Fruit fly (Drosophila melanogaster): ENCODE measurements around the gene CG33342.

The CG33342 gene

DNA sequence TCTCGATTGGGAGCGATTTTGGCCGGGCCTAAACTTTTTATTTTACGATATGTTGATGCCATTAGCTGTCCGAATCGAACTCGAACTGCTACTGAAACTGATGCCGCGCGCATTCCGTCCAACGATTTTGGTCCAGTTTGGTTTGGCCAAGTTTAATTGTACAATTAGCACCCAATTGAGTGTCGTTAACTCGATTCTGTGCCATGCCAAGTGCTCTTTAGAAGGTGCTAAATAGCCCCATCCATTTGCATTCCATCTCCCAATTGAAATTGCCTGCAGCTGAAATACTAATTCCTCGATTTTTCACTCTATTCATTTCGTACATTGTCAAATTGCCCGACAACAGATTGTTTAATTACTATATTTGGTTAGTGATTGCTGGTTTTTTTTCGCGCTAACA lies 1.1 kb upstream of the CG33342 start, which contains the start of gene CG17781:
TSS of gene CG17781 (minus strand) at position 101 of the 400 bp plus-strand sequence.
- TF ChIP-seq noc (tag; optimal IDR thresholded peaks at IDR 0.05): no peak

DNA sequence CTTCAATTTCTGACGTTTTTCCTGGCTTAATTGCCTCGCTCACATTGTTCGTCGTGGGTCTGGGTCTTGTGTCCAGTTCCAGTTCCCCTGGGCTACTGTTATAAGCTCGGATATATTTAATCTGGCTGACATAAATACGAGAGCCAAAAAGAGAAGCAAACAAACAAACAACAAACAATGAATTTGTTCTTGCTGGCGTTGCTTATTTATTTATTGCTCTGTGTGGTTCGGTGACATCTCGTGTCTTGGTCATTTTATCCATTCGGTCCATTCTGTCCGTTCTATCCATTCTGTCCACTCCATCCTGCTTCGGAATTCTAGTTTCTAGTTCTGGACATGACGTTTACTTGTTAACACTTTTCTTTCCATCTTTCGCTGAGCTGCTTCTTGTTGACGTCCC lies 8.3 kb downstream of the CG33342 start, which contains the start of gene CG17780:
TSS of gene CG17780 (minus strand) at position 101 of the 400 bp plus-strand sequence.
- no peak for TF ChIP-seq noc (tag; optimal IDR thresholded peaks at IDR 0.05)

DNA sequence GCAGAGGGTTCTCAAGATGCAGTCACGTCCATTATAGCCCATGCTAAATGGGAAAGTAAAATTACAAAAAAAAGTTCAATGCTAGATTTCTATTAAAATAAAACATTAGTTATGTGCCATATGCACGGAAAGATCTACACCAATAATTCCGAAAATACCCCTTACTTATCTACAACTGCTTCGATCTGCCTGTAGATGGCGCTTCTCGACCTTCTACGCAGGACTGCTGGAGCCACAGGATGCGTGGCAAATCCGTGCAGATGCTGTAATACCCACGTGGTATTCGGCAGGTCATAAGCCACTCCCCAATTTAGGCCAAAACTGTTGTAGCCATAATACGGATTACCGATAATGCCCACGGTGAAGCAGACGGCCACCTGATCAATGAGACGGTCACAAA lies 9.8 kb downstream of the CG33342 start:
- TF ChIP-seq noc (tag; optimal IDR thresholded peaks at IDR 0.05): no peak

DNA sequence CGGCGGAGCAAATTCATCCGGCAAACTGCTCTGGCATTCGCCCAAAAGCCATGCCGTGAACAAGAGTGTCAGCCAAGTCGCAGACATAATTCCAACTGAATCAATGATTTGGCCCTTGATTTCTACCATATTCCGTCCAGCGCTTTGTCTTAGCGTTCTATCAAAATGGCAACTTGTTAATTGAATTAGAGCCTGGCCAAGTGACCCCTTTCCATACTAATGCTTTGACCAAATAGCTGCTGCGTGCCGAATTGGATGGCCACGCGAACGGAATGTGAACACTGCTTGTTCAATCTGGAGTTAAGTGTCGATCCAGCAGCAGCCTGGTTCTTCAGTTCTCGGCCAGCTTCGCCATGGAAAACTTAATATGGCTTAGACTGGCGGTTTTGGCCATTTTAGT lies 13.6 kb downstream of the CG33342 start, which contains the start of the genes CG5768 and CG13615:
TSS of gene CG5768 (minus strand) at position 101 of the 400 bp plus-strand sequence.
TSS of gene CG13615 (plus strand) at position 280 of the 400 bp plus-strand sequence.
- no peak for TF ChIP-seq noc (tag; optimal IDR thresholded peaks at IDR 0.05)

DNA sequence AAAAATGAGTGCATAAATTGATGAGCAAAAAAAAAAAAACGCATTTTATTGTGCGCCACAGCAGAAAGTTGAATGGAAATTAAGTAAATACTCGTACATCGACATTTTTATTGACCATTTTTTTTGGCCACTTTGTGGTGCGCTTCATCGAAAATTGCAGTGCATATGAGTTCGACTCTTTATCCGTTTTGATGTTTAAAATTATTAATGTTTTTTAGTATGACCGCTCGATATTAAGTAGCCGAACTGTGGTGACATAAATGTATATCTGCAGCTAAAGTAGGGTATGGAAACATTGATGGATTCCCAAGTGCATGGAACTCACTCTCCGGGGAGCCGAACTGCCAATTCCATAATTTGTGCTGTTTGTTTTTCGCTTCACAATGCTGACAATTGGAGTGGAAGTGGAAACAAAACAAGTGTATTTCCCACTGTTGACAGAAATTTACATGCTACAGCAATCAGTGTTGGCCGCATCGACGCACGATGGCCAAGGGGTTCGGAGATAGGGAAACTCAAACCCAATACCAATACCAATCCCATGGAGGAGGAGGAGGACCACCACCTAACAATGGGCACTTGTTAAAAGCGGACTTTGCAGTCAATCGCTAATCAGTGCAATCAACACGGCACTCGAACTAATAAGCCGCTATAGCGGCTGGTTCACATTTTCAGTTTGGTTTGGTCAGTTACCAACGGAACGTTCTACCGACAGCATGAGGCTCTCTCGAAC lies 15.7 kb downstream of the CG33342 start, which contains the start of gene CG13616:
TSS of gene CG13616 (plus strand) at position 683 of the 733 bp plus-strand sequence.
- TF ChIP-seq noc (tag; optimal IDR thresholded peaks at IDR 0.05): no peak

Measured in whole organism, larva.